Worm (Caenorhabditis elegans) whole organism, midembryonic: ENCODE results near the gene nop-1.
A peak's percentile ranks its signal among the peaks of the same experiment; 100 is the strongest.

Experiments used
- T22C8.4 ChIP-seq: fragments of 200-800 bp; sonication (Bioruptor generic); IDR thresholded peaks from 2 replicates; pipeline ENCODE4 v1.3.6; 2022; ENCODE audit warnings: missing genetic modification characterization, missing compliant biosample characterization
- cog-1 ChIP-seq: sonication (generic microtip); optimal IDR thresholded peaks from 2 replicates; lab custom pipeline; 2016; ENCODE audit warnings: missing genetic modification characterization, missing compliant biosample characterization
- flt-1 ChIP-seq: fragments of 200-800 bp; sonication (Bioruptor generic); IDR thresholded peaks from 2 replicates; pipeline ENCODE4 v1.3.6; 2022; ENCODE audit warnings: missing genetic modification characterization, missing compliant biosample characterization
- klf-2 ChIP-seq: fragments of 200-800 bp; sonication (Bioruptor generic); conservative IDR thresholded peaks from 2 replicates; pipeline ENCODE4 v1.3.6; 2022; ENCODE audit warnings: missing genetic modification reagents, missing genetic modification characterization, missing compliant biosample characterization
- med-1 ChIP-seq: sonication (generic microtip); optimal IDR thresholded peaks from 2 replicates; lab custom pipeline; 2017; ENCODE audit warnings: missing genetic modification characterization, mild to moderate bottlenecking, missing compliant biosample characterization, antibody characterized with exemption, missing genetic modification reagents; ENCODE audit not compliant: insufficient read depth
- ref-1 ChIP-seq: fragments of 200-800 bp; sonication (Bioruptor generic); conservative IDR thresholded peaks from 2 replicates; pipeline ENCODE4 v1.3.6; 2022; ENCODE audit warnings: missing genetic modification reagents, missing genetic modification characterization, missing compliant biosample characterization
- tab-1 ChIP-seq: fragments of 200-800 bp; sonication (Bioruptor generic); IDR thresholded peaks from 2 replicates; pipeline ENCODE4 v1.3.6; 2022; ENCODE audit warnings: missing genetic modification characterization, missing compliant biosample characterization
- ztf-23 ChIP-seq: fragments of 200-800 bp; sonication (Bioruptor generic); IDR thresholded peaks from 2 replicates; pipeline ENCODE4 v1.3.6; 2022; ENCODE audit warnings: missing genetic modification reagents, missing genetic modification characterization, missing compliant biosample characterization
- ztf-29 ChIP-seq: fragments of 200-800 bp; sonication (Bioruptor generic); IDR thresholded peaks from 2 replicates; pipeline ENCODE4 v1.3.6; 2022; ENCODE audit warnings: missing genetic modification reagents, missing genetic modification characterization, missing compliant biosample characterization

nop-1 gene

ce11 chrIII:5943368-5944180 is 14.9 kb upstream of the nop-1 start:
- TF ChIP-seq med-1 (no peak), ztf-29 (no peak), cog-1 (no peak), ref-1 (GFP tag; lab: Robert Waterston, UW) (no peak), ztf-23 (GFP tag; lab: Robert Waterston, UW) (no peak), flt-1 (no peak), T22C8.4 (GFP tag; lab: Robert Waterston, UW) (0 out of 2 replicates have a peak, but pooled peaks have one; percentile 7), tab-1 (GFP tag; lab: Robert Waterston, UW) (0 out of 2 replicates have a peak, but pooled peaks have one; percentile 20)

- no peak for TF ChIP-seq tab-1 (GFP tag; lab: Robert Waterston, UW)
- TF ChIP-seq klf-2 (GFP tag; lab: Robert Waterston, UW): no peak
- no peak for TF ChIP-seq ztf-29
- TF ChIP-seq med-1: no peak
- no peak for TF ChIP-seq flt-1
- TF ChIP-seq cog-1: no peak
- TF ChIP-seq ztf-23 (GFP tag; lab: Robert Waterston, UW): no peak
- TF ChIP-seq ref-1 (GFP tag; lab: Robert Waterston, UW): no peak
- TF ChIP-seq T22C8.4 (GFP tag; lab: Robert Waterston, UW): no peak
Measured at ce11 chrIII:5945865-5946264, 12.7 kb upstream of the nop-1 start, which contains the start of gene F25B5.5. TSS of gene F25B5.5 (minus strand) at chrIII:5946124.

ce11 chrIII:5948162-5948933 is 10.2 kb upstream of the nop-1 start, which contains the start of the genes F25B5.6 and F25B5.3:
TSS of gene F25B5.6 (minus strand) at chrIII:5948733.
TSS of gene F25B5.3 (plus strand) at chrIII:5948883.
- TF ChIP-seq T22C8.4 (GFP tag; lab: Robert Waterston, UW) (no peak), ztf-23 (GFP tag; lab: Robert Waterston, UW) (no peak), klf-2 (GFP tag; lab: Robert Waterston, UW) (no peak), med-1 (no peak), ref-1 (GFP tag; lab: Robert Waterston, UW) (no peak), tab-1 (GFP tag; lab: Robert Waterston, UW) (no peak), cog-1 (no peak), flt-1 (no peak), ztf-29 (no peak)

ce11 chrIII:5948986-5949385 is 9.5 kb upstream of the nop-1 start:
- TF ChIP-seq cog-1 (no peak), T22C8.4 (GFP tag; lab: Robert Waterston, UW) (no peak), med-1 (no peak), ztf-29 (no peak), ztf-23 (GFP tag; lab: Robert Waterston, UW) (no peak), flt-1 (no peak), ref-1 (GFP tag; lab: Robert Waterston, UW) (no peak), klf-2 (GFP tag; lab: Robert Waterston, UW) (no peak), tab-1 (GFP tag; lab: Robert Waterston, UW) (no peak)

- no peak for TF ChIP-seq flt-1
- no peak for TF ChIP-seq T22C8.4 (GFP tag; lab: Robert Waterston, UW)
- no peak for TF ChIP-seq ref-1 (GFP tag; lab: Robert Waterston, UW)
- no peak for TF ChIP-seq ztf-23 (GFP tag; lab: Robert Waterston, UW)
- no peak for TF ChIP-seq cog-1
- TF ChIP-seq med-1: no peak
- TF ChIP-seq tab-1 (GFP tag; lab: Robert Waterston, UW): no peak
Measured at ce11 chrIII:5949817-5950216, 8.7 kb upstream of the nop-1 start.

- TF ChIP-seq klf-2 (GFP tag; lab: Robert Waterston, UW): no peak
Measured at ce11 chrIII:5950756-5951345, 7.7 kb upstream of the nop-1 start.

- TF ChIP-seq flt-1 (no peak), med-1 (no peak), ztf-23 (GFP tag; lab: Robert Waterston, UW) (no peak), klf-2 (GFP tag; lab: Robert Waterston, UW) (no peak), ztf-29 (no peak), ref-1 (GFP tag; lab: Robert Waterston, UW) (no peak), T22C8.4 (GFP tag; lab: Robert Waterston, UW) (no peak), tab-1 (GFP tag; lab: Robert Waterston, UW) (no peak), cog-1 (no peak)
Measured at ce11 chrIII:5951589-5952378, 6.7 kb upstream of the nop-1 start.

ce11 chrIII:5953041-5953912 is 5.2 kb upstream of the nop-1 start:
- no peak for TF ChIP-seq T22C8.4 (GFP tag; lab: Robert Waterston, UW)
